Fruit fly (Drosophila melanogaster) whole organism, embryonic: ENCODE results near the gene CG32437.

Experiments used
- Antp ChIP-seq: fragments of 200-800 bp; sonication (Bioruptor generic); optimal IDR thresholded peaks from 3 replicates; lab custom pipeline; 2016; ENCODE audit warnings: missing biosample characterization, missing genetic modification characterization
- Atf3 ChIP-seq: fragments of 200-800 bp; sonication (Bioruptor generic); optimal IDR thresholded peaks from 3 replicates; lab custom pipeline; 2016; ENCODE audit warnings: missing biosample characterization, missing genetic modification characterization
- Awh ChIP-seq: fragments of 200-800 bp; sonication (Bioruptor generic); IDR thresholded peaks from 2 replicates; pipeline ENCODE4, ENCODE4 v1.3.6; 2022; ENCODE audit warnings: missing biosample characterization, missing genetic modification characterization
- Blimp-1 ChIP-seq: fragments of 200-800 bp; sonication (Bioruptor generic); optimal IDR thresholded peaks from 3 replicates; lab custom pipeline; 2018; ENCODE audit warnings: missing biosample characterization, missing genetic modification characterization, mild to moderate bottlenecking, moderate library complexity, missing genetic modification reagents
- Bteb2 ChIP-seq: fragments of 200-800 bp; sonication (Bioruptor generic); optimal IDR thresholded peaks from 2 replicates; lab custom pipeline; 2016; ENCODE audit warnings: missing biosample characterization, missing genetic modification characterization
- CG10431 ChIP-seq: fragments of 200-800 bp; sonication (Bioruptor generic); optimal IDR thresholded peaks from 3 replicates; lab custom pipeline; 2018; ENCODE audit warnings: missing biosample characterization, mild to moderate bottlenecking, missing genetic modification characterization
- CG10565 ChIP-seq: fragments of 200-800 bp; sonication (Bioruptor generic); optimal IDR thresholded peaks from 3 replicates; lab custom pipeline; 2016; ENCODE audit warnings: missing biosample characterization, mild to moderate bottlenecking, missing genetic modification characterization
- CG10959 ChIP-seq: fragments of 200-800 bp; sonication (Bioruptor generic); IDR thresholded peaks from 2 replicates; pipeline ENCODE4 v1.3.6; 2022; ENCODE audit warnings: missing biosample characterization, missing genetic modification characterization
- CG11560 ChIP-seq: fragments of 200-800 bp; sonication (Bioruptor generic); IDR thresholded peaks from 3 replicates; pipeline ENCODE4 v1.3.6; 2022; ENCODE audit warnings: missing biosample characterization, missing genetic modification characterization
- CG14441 ChIP-seq: fragments of 200-800 bp; sonication (Bioruptor generic); IDR thresholded peaks from 2 replicates; pipeline ENCODE4 v1.3.6; 2022; ENCODE audit warnings: missing biosample characterization, missing genetic modification characterization
- CG15269 ChIP-seq: fragments of 200-800 bp; sonication (Bioruptor generic); optimal IDR thresholded peaks from 2 replicates; lab custom pipeline; 2018; ENCODE audit warnings: missing biosample characterization, mild to moderate bottlenecking, missing genetic modification characterization, moderate library complexity
- CG17361 ChIP-seq: fragments of 200-800 bp; sonication (Bioruptor generic); IDR thresholded peaks from 3 replicates; pipeline ENCODE4 v1.3.6; 2022; ENCODE audit warnings: missing biosample characterization, missing genetic modification characterization
- CG2712 ChIP-seq: fragments of 200-800 bp; optimal IDR thresholded peaks from 3 replicates; lab custom pipeline; 2019; ENCODE audit warnings: missing biosample characterization, mild to moderate bottlenecking, missing genetic modification characterization, moderate library complexity
- CG2875 ChIP-seq: fragments of 200-800 bp; sonication (Bioruptor generic); optimal IDR thresholded peaks from 2 replicates; lab custom pipeline; 2017; ENCODE audit warnings: missing biosample characterization, mild to moderate bottlenecking, missing genetic modification characterization, missing genetic modification reagents
- CG5245 ChIP-seq: fragments of 200-800 bp; sonication (Bioruptor generic); optimal IDR thresholded peaks from 3 replicates; lab custom pipeline; 2016; ENCODE audit warnings: missing biosample characterization, missing genetic modification characterization
- CG6254 ChIP-seq: fragments of 200-800 bp; sonication (Bioruptor generic); optimal IDR thresholded peaks from 3 replicates; lab custom pipeline; 2017; ENCODE audit warnings: mild to moderate bottlenecking, missing biosample characterization, missing genetic modification reagents, missing genetic modification characterization
- CG7745 ChIP-seq: fragments of 200-800 bp; sonication (Bioruptor generic); optimal IDR thresholded peaks from 2 replicates; lab custom pipeline; 2018; ENCODE audit warnings: missing biosample characterization, mild to moderate bottlenecking, missing genetic modification characterization, moderate library complexity
- CG8359 ChIP-seq: fragments of 200-800 bp; sonication (Bioruptor generic); optimal IDR thresholded peaks from 2 replicates; lab custom pipeline; 2017; ENCODE audit warnings: missing biosample characterization, mild to moderate bottlenecking, missing genetic modification characterization, borderline replicate concordance
- CG8388 ChIP-seq: fragments of 200-800 bp; sonication (Bioruptor generic); optimal IDR thresholded peaks from 2 replicates; lab custom pipeline; 2019; ENCODE audit warnings: missing biosample characterization, mild to moderate bottlenecking, missing genetic modification characterization, moderate library complexity
- CG9437 ChIP-seq: fragments of 200-800 bp; sonication (Bioruptor generic); optimal IDR thresholded peaks from 2 replicates; lab custom pipeline; 2018; ENCODE audit warnings: missing biosample characterization, mild to moderate bottlenecking, missing genetic modification characterization
- CHES-1-like ChIP-seq: fragments of 200-800 bp; sonication (Bioruptor generic); optimal IDR thresholded peaks from 2 replicates; lab custom pipeline; 2016; ENCODE audit warnings: missing biosample characterization, missing genetic modification characterization
- Gug ChIP-seq: fragments of 200-800 bp; sonication (Bioruptor generic); IDR thresholded peaks from 4 replicates; pipeline ENCODE4 v1.3.6; 2022; ENCODE audit warnings: missing biosample characterization, missing genetic modification characterization
- HmgZ ChIP-seq: fragments of 200-800 bp; sonication (Bioruptor generic); optimal IDR thresholded peaks from 2 replicates; lab custom pipeline; 2018; ENCODE audit warnings: missing biosample characterization, mild to moderate bottlenecking, missing genetic modification characterization
- Jarid2 ChIP-seq: fragments of 200-800 bp; sonication (Bioruptor generic); optimal IDR thresholded peaks from 3 replicates; lab custom pipeline; 2017; ENCODE audit warnings: mild to moderate bottlenecking, missing biosample characterization, missing genetic modification reagents, missing genetic modification characterization
- Lpt ChIP-seq: fragments of >200 bp; optimal IDR thresholded peaks from 2 replicates; lab custom pipeline; 2018; ENCODE audit warnings: missing biosample characterization, missing genetic modification characterization
- NC2β ChIP-seq: fragments of 200-800 bp; sonication (Bioruptor generic); optimal IDR thresholded peaks from 2 replicates; lab custom pipeline; 2016; ENCODE audit warnings: missing biosample characterization, missing genetic modification characterization
- Nf-YA ChIP-seq: fragments of 200-800 bp; sonication (Bioruptor generic); IDR thresholded peaks from 2 replicates; pipeline ENCODE4 v1.3.6; 2022; ENCODE audit warnings: missing biosample characterization, missing genetic modification characterization
- Oli ChIP-seq: fragments of 200-800 bp; sonication (Bioruptor generic); optimal IDR thresholded peaks from 2 replicates; lab custom pipeline; 2018; ENCODE audit warnings: missing biosample characterization, mild to moderate bottlenecking, missing genetic modification characterization, moderate library complexity
- Rx ChIP-seq: fragments of 200-800 bp; sonication (Bioruptor generic); IDR thresholded peaks from 2 replicates; pipeline ENCODE4 v1.3.6; 2022; ENCODE audit warnings: missing biosample characterization, missing genetic modification characterization
- Spps ChIP-seq: fragments of 200-800 bp; sonication (Bioruptor generic); optimal IDR thresholded peaks from 2 replicates; lab custom pipeline; 2018; ENCODE audit warnings: missing biosample characterization, mild to moderate bottlenecking, missing genetic modification characterization
- Sry-δ ChIP-seq: fragments of 200-800 bp; sonication (Bioruptor generic); optimal IDR thresholded peaks from 2 replicates; lab custom pipeline; 2016; ENCODE audit warnings: missing biosample characterization, missing genetic modification characterization
- Trl ChIP-seq, 3 experiments: fragments of >200 bp in 2 of 3; fragments of 200-800 bp in 1 of 3; sonication (Bioruptor generic) in 1 of 3; optimal IDR thresholded peaks; 2 replicates in 1 of 3; 3 replicates in 2 of 3; lab custom pipeline; 2016 to 2017; ENCODE audit warnings: missing biosample characterization in 1 of 3, missing genetic modification characterization in 1 of 3
- abd-A ChIP-seq: fragments of 200-800 bp; sonication (Bioruptor generic); optimal IDR thresholded peaks from 3 replicates; lab custom pipeline; 2019; ENCODE audit warnings: missing biosample characterization, mild to moderate bottlenecking, missing genetic modification characterization, moderate library complexity
- aop ChIP-seq: fragments of 200-800 bp; sonication (Bioruptor generic); IDR thresholded peaks from 2 replicates; pipeline ENCODE4 v1.3.6; 2022; ENCODE audit warnings: missing biosample characterization, missing genetic modification characterization
- ap ChIP-seq: fragments of 200-800 bp; sonication (Bioruptor generic); IDR thresholded peaks from 2 replicates; pipeline ENCODE4 v1.3.6; 2022; ENCODE audit warnings: missing biosample characterization, missing genetic modification characterization
- ase ChIP-seq: fragments of 200-800 bp; sonication (Bioruptor generic); IDR thresholded peaks from 3 replicates; pipeline ENCODE4 v1.3.6; 2022; ENCODE audit warnings: missing biosample characterization, missing genetic modification characterization
- cad ChIP-seq: fragments of >200 bp; optimal IDR thresholded peaks from 2 replicates; lab custom pipeline; 2017; ENCODE audit warnings: missing biosample characterization, missing genetic modification characterization
- dimm ChIP-seq: fragments of 200-800 bp; sonication (Bioruptor generic); IDR thresholded peaks from 2 replicates; pipeline ENCODE4 v1.3.6; 2022; ENCODE audit warnings: missing biosample characterization, missing genetic modification characterization
- dmrt99B ChIP-seq: fragments of 200-800 bp; sonication (Bioruptor generic); optimal IDR thresholded peaks from 2 replicates; lab custom pipeline; 2018; ENCODE audit warnings: missing biosample characterization, mild to moderate bottlenecking, missing genetic modification characterization, moderate library complexity
- emc ChIP-seq: fragments of 200-800 bp; sonication (Bioruptor generic); optimal IDR thresholded peaks from 2 replicates; lab custom pipeline; 2016; ENCODE audit warnings: missing biosample characterization, missing genetic modification characterization
- ewg ChIP-seq: fragments of 200-800 bp; sonication (Bioruptor generic); optimal IDR thresholded peaks from 3 replicates; lab custom pipeline; 2017; ENCODE audit warnings: mild to moderate bottlenecking, missing biosample characterization, missing genetic modification reagents, missing genetic modification characterization
- fd102C ChIP-seq: fragments of 200-800 bp; sonication (Bioruptor generic); optimal IDR thresholded peaks from 2 replicates; lab custom pipeline; 2018; ENCODE audit warnings: missing biosample characterization, mild to moderate bottlenecking, missing genetic modification characterization, moderate library complexity
- fru ChIP-seq: fragments of >200 bp; optimal IDR thresholded peaks from 2 replicates; lab custom pipeline; 2017
- gfzf ChIP-seq: fragments of 200-800 bp; sonication (Bioruptor generic); optimal IDR thresholded peaks from 2 replicates; lab custom pipeline; 2016; ENCODE audit warnings: missing biosample characterization, mild to moderate bottlenecking, missing genetic modification characterization, moderate library complexity
- lbe ChIP-seq: fragments of 200-800 bp; sonication (Bioruptor generic); optimal IDR thresholded peaks from 2 replicates; lab custom pipeline; 2016; ENCODE audit warnings: missing biosample characterization, mild to moderate bottlenecking, missing genetic modification characterization
- pita ChIP-seq: fragments of 200-800 bp; sonication (Bioruptor generic); optimal IDR thresholded peaks from 2 replicates; lab custom pipeline; 2017; ENCODE audit warnings: missing biosample characterization, mild to moderate bottlenecking, missing genetic modification characterization
- repo ChIP-seq: fragments of 200-800 bp; sonication (Bioruptor generic); optimal IDR thresholded peaks from 2 replicates; lab custom pipeline; 2016; ENCODE audit warnings: missing biosample characterization, missing genetic modification characterization
- sc ChIP-seq, 3 experiments: fragments of >200 bp in 2 of 3; fragments of 200-800 bp in 1 of 3; sonication (Bioruptor generic) in 1 of 3; optimal IDR thresholded peaks; 2 replicates in 2 of 3; 3 replicates in 1 of 3; lab custom pipeline; 2017; ENCODE audit warnings: mild to moderate bottlenecking in 1 of 3, missing biosample characterization in 1 of 3, missing genetic modification characterization in 1 of 3, missing genetic modification reagents in 1 of 3
- schlank ChIP-seq: fragments of 200-800 bp; sonication (Bioruptor generic); optimal IDR thresholded peaks from 2 replicates; lab custom pipeline; 2018; ENCODE audit warnings: missing biosample characterization, mild to moderate bottlenecking, missing genetic modification characterization
- slp2 ChIP-seq: fragments of 200-800 bp; sonication (Bioruptor generic); optimal IDR thresholded peaks from 2 replicates; lab custom pipeline; 2016; ENCODE audit warnings: missing biosample characterization, missing genetic modification characterization

CG32437 gene

DNA sequence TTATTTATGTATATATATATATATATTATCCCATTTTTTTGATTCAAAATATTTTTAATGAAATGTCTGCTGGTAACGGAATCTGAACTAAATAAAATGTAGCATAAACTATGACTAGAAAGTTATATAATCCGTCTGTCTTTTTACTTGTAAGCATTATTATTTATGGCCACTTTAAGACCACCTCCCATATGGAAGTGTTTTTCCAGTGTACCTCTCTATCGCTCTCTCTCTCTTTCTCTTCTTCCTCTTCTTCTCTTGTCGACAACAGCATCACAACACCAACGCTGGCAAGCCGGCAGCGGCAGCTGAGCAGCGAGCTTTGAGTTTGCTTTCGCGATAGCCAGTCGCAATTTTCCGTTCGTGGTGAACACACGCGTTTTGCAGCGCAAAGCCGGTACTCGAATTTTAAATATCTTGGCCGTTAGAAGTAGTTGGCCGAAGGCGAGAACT is 24.7 kb downstream of the CG32437 start, which contains the start of gene rgn (continued):
- TF ChIP-seq slp2 (GFP tag; lab: Kevin White, UChicago): no peak
- peak; percentile 61 for TF ChIP-seq Awh (GFP tag; lab: Robert Waterston, UW)
- TF ChIP-seq Rx: peak; percentile 68
- TF ChIP-seq ap (GFP tag; lab: Robert Waterston, UW): 0 out of 2 replicates have a peak, but pooled peaks have one; percentile 30
- TF ChIP-seq CG2875: peak; percentile 33
- TF ChIP-seq CG9437 (GFP tag; lab: Kevin White, UChicago): peak; percentile 75
- TF ChIP-seq ase (GFP tag; lab: Robert Waterston, UW): peak; percentile 60; the same call in 2 of the 3 replicates
- peak; percentile 9 for TF ChIP-seq Sry-δ
- no peak for TF ChIP-seq fru (lab: Kevin White, UChicago)
- TF ChIP-seq CG8359 (GFP tag; lab: Kevin White, UChicago): no peak
- TF ChIP-seq lbe (GFP tag; lab: Kevin White, UChicago): no peak
- peak; percentile 36 to 86 for TF ChIP-seq Trl (optimal IDR thresholded peaks at IDR 0.05; lab: Kevin White, UChicago)
- peak; percentile 57 for TF ChIP-seq Trl (GFP tag; optimal IDR thresholded peaks at IDR 0.05; lab: Kevin White, UChicago)
- peak; percentile 89 for TF ChIP-seq Jarid2 (GFP tag; lab: Kevin White, UChicago)
- no peak for TF ChIP-seq abd-A
- peak; percentile 2 for TF ChIP-seq repo (GFP tag; lab: Kevin White, UChicago)
- TF ChIP-seq CG5245 (GFP tag; lab: Kevin White, UChicago): peak; percentile 35
- TF ChIP-seq Spps (tag; lab: Kevin White, UChicago): no peak
- TF ChIP-seq Atf3 (GFP tag; lab: Kevin White, UChicago): no peak
- no peak for TF ChIP-seq NC2β
- TF ChIP-seq dimm (GFP tag; lab: Robert Waterston, UW): peak; percentile 44; the same call in 1 of the 2 replicates
- TF ChIP-seq gfzf (GFP tag; lab: Kevin White, UChicago): no peak
- TF ChIP-seq aop (GFP tag; lab: Robert Waterston, UW): no peak
- no peak for TF ChIP-seq fd102C (GFP tag; lab: Kevin White, UChicago)
- TF ChIP-seq Blimp-1: peak; percentile 43
- 0 out of 2 replicates have a peak, but pooled peaks have one; percentile 25 for TF ChIP-seq Nf-YA (GFP tag; lab: Robert Waterston, UW)
- TF ChIP-seq CG10959 (GFP tag; lab: Robert Waterston, UW): no peak
- TF ChIP-seq CG7745 (tag; lab: Kevin White, UChicago): no peak
- peak; percentile 83 for TF ChIP-seq CG14441 (GFP tag; lab: Robert Waterston, UW)
- TF ChIP-seq Antp (GFP tag; lab: Kevin White, UChicago): peak; percentile 54
- TF ChIP-seq pita (GFP tag; lab: Kevin White, UChicago): no peak
- peak; percentile 84 for TF ChIP-seq CG15269 (tag; lab: Kevin White, UChicago)
- TF ChIP-seq emc (GFP tag; lab: Kevin White, UChicago): peak; percentile 23
- peak; percentile 77 for TF ChIP-seq Oli
- no peak for TF ChIP-seq sc (optimal IDR thresholded peaks at IDR 0.05; lab: Kevin White, UChicago)
- no peak for TF ChIP-seq sc (GFP tag; optimal IDR thresholded peaks at IDR 0.05; lab: Kevin White, UChicago)
- TF ChIP-seq cad (GFP tag; lab: Kevin White, UChicago): no peak
- peak; percentile 84 for TF ChIP-seq dmrt99B (tag; lab: Kevin White, UChicago)
- no peak for TF ChIP-seq CG6254 (GFP tag; lab: Kevin White, UChicago)
- TF ChIP-seq Gug (GFP tag; lab: Robert Waterston, UW): peak; percentile 63; the same call in 1 of the 4 replicates
- TF ChIP-seq schlank (tag; lab: Kevin White, UChicago): peak; percentile 56
- TF ChIP-seq CG10431 (GFP tag; lab: Kevin White, UChicago): no peak
- TF ChIP-seq ewg (GFP tag; lab: Kevin White, UChicago): peak; percentile 42
- no peak for TF ChIP-seq CG11560
- TF ChIP-seq CG8388 (GFP tag; lab: Kevin White, UChicago): peak; percentile 43
- peak; percentile 23 for TF ChIP-seq Bteb2 (GFP tag; lab: Kevin White, UChicago)
- peak; percentile 59 for TF ChIP-seq HmgZ (tag; lab: Kevin White, UChicago)
- TF ChIP-seq CG10565 (GFP tag; lab: Kevin White, UChicago): no peak
- TF ChIP-seq CG17361 (GFP tag; lab: Robert Waterston, UW): peak; percentile 87
- peak; percentile 72 for TF ChIP-seq CG2712 (tag; lab: Kevin White, UChicago)
- peak; percentile 47 for TF ChIP-seq CHES-1-like (GFP tag; lab: Kevin White, UChicago)
- TF ChIP-seq Lpt (GFP tag; lab: Kevin White, UChicago): no peak
